Fruit fly (Drosophila melanogaster): ENCODE data around the gene CG12402.

Gene CG12402

DNA sequence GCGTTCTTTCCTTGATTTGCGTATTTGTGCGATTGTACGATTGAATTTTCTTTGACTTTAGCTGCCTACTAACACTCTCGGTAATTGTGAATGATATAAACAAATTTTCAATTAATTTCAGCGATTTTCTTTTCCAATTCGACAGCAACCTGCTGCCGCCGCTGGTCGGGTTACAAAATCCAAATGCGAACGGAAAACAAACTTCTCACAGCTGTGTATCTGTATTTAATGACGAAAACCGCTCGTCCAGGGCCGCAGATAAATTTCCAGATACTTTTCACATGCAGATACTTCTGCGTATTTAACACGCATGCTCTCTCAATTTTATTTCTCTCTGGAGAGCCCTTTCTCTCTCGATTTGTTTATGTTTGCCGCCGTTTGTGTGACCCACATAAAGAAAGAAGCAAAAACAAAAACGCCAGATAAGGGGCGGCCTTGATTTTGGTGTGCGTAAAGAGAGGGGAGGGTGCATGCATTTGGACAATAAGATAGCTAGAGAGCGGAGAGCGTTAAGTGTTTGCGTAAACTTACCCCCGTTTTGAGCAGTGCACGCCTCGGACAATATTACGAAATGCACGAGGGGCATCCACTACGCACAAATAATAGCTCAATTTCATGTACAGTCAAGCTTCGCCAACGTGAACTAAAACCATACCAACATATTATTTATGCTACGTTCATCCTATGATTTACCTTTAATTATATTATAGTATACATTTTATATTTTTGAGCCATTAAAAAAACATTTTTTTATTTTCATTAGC is at the start of gene CG12402:
Gene CG12402, minus strand, starts transcription at position 164 of the 764 bp plus-strand sequence.
- TF ChIP-seq CG8478 (optimal IDR thresholded peaks at IDR 0.05), result no peak
- no peak for TF ChIP-seq CTCF (optimal IDR thresholded peaks at IDR 0.05)

DNA sequence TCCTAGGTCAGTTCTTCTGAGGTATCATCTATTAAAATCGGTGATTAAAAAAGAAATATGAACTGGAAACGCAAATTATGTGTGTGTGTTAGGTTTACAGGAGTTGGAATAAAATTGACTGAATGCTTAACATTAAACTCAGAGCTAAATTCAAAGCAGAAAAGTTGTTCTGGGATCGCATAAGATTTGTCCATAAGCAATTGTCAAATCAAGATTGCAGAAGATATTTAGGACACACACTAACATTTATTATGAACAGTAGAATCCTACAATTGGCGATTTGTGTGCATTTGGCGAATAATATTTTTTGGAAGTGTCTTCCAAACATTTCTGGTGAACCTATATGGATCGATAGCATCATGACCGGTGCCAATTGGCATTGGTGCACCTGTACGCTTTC is 49.2 kb upstream of the CG12402 start, which contains the start of gene CG31533:
Gene CG31533, minus strand, starts transcription at position 101 of the 400 bp plus-strand sequence.
- TF ChIP-seq CG8478 (optimal IDR thresholded peaks at IDR 0.05) (no peak), CTCF (optimal IDR thresholded peaks at IDR 0.05) (no peak)

- TF ChIP-seq CG8478 (optimal IDR thresholded peaks at IDR 0.05) (no peak), CTCF (optimal IDR thresholded peaks at IDR 0.05) (no peak)
Measured at dm6 chr3R:14154341-14154740, 46.2 kb upstream of the CG12402 start, which contains the start of gene CG44215. Gene CG44215, minus strand, starts transcription at chr3R:14154441.

DNA sequence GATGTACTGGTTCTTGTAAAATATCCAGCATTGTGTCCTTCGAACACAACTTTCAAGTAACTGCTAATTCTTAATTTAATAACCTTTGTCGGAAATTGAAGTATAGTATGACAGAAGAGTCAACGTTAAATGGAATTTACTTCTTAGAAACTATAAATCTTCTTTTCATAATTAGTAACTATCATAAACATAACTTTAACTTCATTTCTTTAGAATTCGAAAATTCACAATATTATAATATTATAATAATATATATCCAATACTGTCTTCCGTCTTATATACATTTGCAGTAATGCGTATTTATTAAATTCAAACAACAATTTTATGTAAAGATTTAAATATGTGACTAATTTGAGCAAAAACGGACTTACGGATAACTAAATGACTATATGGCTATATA is 45.6 kb upstream of the CG12402 start, which contains the start of gene Recs1:
Gene Recs1, minus strand, starts transcription at position 101 of the 400 bp plus-strand sequence.
- TF ChIP-seq CTCF (optimal IDR thresholded peaks at IDR 0.05), result no peak
- TF ChIP-seq CG8478 (optimal IDR thresholded peaks at IDR 0.05), result no peak

- no peak for TF ChIP-seq CG8478 (optimal IDR thresholded peaks at IDR 0.05)
- TF ChIP-seq CTCF (optimal IDR thresholded peaks at IDR 0.05), result no peak
Measured at dm6 chr3R:14152550-14152949, 44.4 kb upstream of the CG12402 start, which contains the start of gene CG42500. Gene CG42500, minus strand, starts transcription at chr3R:14152650.

dm6 chr3R:14151840-14152239 is 43.7 kb upstream of the CG12402 start, which contains the start of gene CG14355:
Gene CG14355, minus strand, starts transcription at chr3R:14151940.
- TF ChIP-seq CG8478 (optimal IDR thresholded peaks at IDR 0.05) (no peak), CTCF (optimal IDR thresholded peaks at IDR 0.05) (no peak)

- TF ChIP-seq CTCF (optimal IDR thresholded peaks at IDR 0.05) (no peak), CG8478 (optimal IDR thresholded peaks at IDR 0.05) (no peak)
Measured at dm6 chr3R:14140912-14141311, 32.8 kb upstream of the CG12402 start.

- TF ChIP-seq CG8478 (optimal IDR thresholded peaks at IDR 0.05) (no peak), CTCF (optimal IDR thresholded peaks at IDR 0.05) (no peak)
Measured at dm6 chr3R:14131972-14132371, 23.9 kb upstream of the CG12402 start, which contains the start of gene CG14356. Gene CG14356, minus strand, starts transcription at chr3R:14132072.

DNA sequence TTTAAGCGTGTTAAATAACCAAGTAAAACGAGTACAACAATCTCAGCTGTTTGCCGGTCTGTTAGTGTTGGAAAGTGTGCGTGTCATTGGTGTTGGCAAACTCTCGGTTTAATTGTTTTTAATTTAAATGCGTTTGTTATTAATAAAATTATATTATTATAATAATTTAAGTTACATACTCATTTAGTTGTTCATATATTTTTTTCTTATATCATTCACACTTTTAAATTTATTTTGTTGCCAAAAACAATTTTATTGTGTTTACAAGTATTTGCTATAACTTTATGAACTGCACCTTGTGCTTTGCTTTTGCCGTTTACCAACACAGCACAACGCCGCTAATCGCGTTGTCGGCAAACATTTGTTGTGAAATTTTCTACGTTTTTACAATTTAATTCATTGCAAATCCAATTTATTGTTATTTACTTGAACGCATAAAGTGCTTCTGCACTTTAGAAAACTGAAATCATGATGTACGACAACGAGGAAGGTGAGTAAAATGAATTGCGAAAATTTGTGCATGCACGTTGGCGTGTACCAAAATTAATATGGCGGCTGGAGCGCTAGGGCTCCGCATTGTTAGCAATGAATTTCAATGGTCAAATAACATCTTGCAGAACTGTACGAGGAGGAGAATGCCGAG is 17.5 kb upstream of the CG12402 start, which contains the start of the genes 140up and Polr2B:
Gene 140up, minus strand, starts transcription at position 70 of the 643 bp plus-strand sequence.
Gene Polr2B, plus strand, starts transcription at position 313 of the 643 bp plus-strand sequence.
- TF ChIP-seq CG8478 (optimal IDR thresholded peaks at IDR 0.05) (no peak), CTCF (optimal IDR thresholded peaks at IDR 0.05) (no peak)

DNA sequence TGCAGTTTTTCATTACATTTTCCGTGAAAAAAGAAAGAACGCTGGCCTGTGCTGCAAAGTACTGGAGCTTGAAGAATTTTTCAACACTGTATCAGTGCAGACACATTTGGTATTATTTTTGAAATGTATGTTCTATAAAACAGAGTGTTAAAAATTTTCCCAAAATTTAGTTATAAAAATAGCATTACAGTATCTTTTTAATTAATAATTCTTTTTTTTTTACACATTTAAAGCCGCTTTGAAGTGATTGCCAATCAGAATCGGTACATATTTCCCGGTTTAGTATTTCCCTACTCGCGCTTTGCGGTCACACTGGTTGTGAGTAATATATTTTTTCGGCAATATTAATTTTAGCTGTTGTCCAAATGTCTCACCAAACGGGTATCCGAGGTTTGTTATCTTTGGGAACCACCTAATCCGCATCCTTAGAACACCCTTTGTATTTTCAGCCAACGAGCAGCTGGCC is 14.3 kb upstream of the CG12402 start, which contains the start of the genes Abi and twf:
Gene Abi, minus strand, starts transcription at position 74 of the 466 bp plus-strand sequence.
Gene twf, plus strand, starts transcription at position 308 of the 466 bp plus-strand sequence.
- TF ChIP-seq CG8478 (optimal IDR thresholded peaks at IDR 0.05), result no peak
- TF ChIP-seq CTCF (optimal IDR thresholded peaks at IDR 0.05), result no peak

DNA sequence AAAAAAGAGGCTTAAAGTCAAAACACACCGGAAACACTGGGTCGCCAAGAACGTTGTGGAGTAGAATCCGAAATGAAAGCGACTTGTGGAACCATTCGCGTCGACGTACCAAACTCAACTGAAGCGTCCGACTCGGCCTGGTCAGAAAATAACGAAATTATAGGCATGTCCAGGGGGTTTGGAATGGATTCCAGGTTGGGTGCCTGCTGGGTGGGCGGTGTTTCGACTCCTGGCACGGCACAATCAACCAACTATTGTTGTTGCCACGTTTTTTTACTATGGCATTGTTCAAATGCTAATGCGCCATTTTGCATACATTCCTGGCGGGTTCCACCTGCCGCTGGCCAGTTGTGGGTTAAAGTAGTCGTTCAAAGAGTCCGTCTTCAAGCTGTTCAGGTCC is 10.2 kb upstream of the CG12402 start, which contains the start of gene Kif19A:
Gene Kif19A, minus strand, starts transcription at position 101 of the 400 bp plus-strand sequence.
- TF ChIP-seq CG8478 (optimal IDR thresholded peaks at IDR 0.05) (no peak), CTCF (optimal IDR thresholded peaks at IDR 0.05) (no peak)

dm6 chr3R:14116088-14116487 is 8.0 kb upstream of the CG12402 start:
- TF ChIP-seq CG8478 (optimal IDR thresholded peaks at IDR 0.05) (no peak), CTCF (optimal IDR thresholded peaks at IDR 0.05) (no peak)

DNA sequence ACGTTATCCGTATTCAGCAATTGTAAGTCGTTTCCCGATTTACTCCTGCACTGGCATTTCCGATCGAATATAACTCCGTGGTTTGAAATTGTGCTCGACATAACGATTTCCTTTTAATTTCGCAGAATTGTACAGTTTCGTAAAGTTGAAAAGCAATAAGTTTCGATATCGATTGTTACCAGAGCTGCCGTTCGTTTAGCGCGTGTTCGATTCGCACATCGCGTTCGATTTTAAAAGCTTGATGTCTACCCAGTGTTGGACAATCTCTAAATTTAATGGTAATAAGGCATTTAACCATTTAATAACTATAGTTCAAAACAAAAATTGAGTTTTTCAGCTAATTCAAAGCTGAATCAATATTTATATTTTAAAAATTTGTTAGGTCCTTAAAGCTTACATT is 3.9 kb upstream of the CG12402 start, which contains the start of gene CG14357:
Gene CG14357, minus strand, starts transcription at position 101 of the 400 bp plus-strand sequence.
- no peak for TF ChIP-seq CG8478 (optimal IDR thresholded peaks at IDR 0.05)
- TF ChIP-seq CTCF (optimal IDR thresholded peaks at IDR 0.05), result no peak

DNA sequence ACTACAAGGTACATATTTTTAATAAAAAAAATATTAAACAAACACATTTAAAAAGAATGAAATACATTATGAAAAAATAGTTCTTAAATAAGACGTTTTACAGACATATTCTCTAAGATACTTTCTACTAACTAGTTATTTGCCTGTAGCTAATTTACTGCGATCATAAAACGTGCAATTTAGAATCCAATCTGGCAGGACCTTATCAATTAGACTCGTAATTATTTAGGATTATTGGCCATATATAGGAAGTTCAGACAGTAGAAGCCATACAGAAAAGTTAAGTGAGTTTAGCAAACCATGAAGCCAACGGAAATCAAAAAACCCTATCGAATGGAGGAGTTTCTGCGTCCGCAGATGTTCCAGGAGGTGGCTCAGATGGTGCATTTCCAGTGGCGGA is 1.0 kb upstream of the CG12402 start, which contains the start of gene Or88a:
Gene Or88a, plus strand, starts transcription at position 301 of the 400 bp plus-strand sequence.
- TF ChIP-seq CG8478 (optimal IDR thresholded peaks at IDR 0.05) (no peak), CTCF (optimal IDR thresholded peaks at IDR 0.05) (no peak)

dm6 chr3R:14107597-14107996 is 524 bp downstream of the CG12402 start:
- TF ChIP-seq CTCF (optimal IDR thresholded peaks at IDR 0.05) (no peak), CG8478 (optimal IDR thresholded peaks at IDR 0.05) (no peak)

Data from S2 (cell line).